Worm (Caenorhabditis elegans) whole organism, L2 larva: ENCODE results near the gene ptr-14.

ENCODE experiments used
- alr-1 ChIP-seq: fragments of 150-350 bp; optimal IDR thresholded peaks from 2 replicates; lab custom pipeline; 2014; ENCODE audit warnings: missing biosample characterization, missing genetic modification characterization
- ama-1 ChIP-seq: fragments of 150-350 bp; optimal IDR thresholded peaks from 2 replicates; lab custom pipeline; 2018; ENCODE audit warnings: inconsistent platforms
- elt-1 ChIP-seq: fragments of 150-350 bp; optimal IDR thresholded peaks from 2 replicates; lab custom pipeline; 2014; ENCODE audit warnings: missing biosample characterization, missing genetic modification characterization
- lin-11 ChIP-seq: fragments of 150-350 bp; sonication (generic microtip); optimal IDR thresholded peaks from 2 replicates; lab custom pipeline; 2014; ENCODE audit warnings: missing biosample characterization, missing genetic modification characterization, inconsistent platforms, mixed read lengths
- lsy-2 ChIP-seq, 2 experiments: fragments of 150-350 bp in 1 of 2; sonication (generic microtip) in 1 of 2; optimal IDR thresholded peaks; 2 replicates each; lab custom pipeline; 2014 to 2017; ENCODE audit warnings: missing biosample characterization in 2 of 2, missing genetic modification characterization in 2 of 2
- skn-1 ChIP-seq: sonication (generic microtip); optimal IDR thresholded peaks from 2 replicates; lab custom pipeline; 2017; ENCODE audit warnings: missing biosample characterization, missing genetic modification characterization
- sma-9 ChIP-seq, 2 experiments: fragments of 150-350 bp in 1 of 2; sonication (generic microtip) in 1 of 2; optimal IDR thresholded peaks; 2 replicates each; lab custom pipeline; 2014 to 2016; ENCODE audit warnings: missing genetic modification characterization in 2 of 2, mild to moderate bottlenecking in 1 of 2, missing biosample characterization in 1 of 2, missing compliant biosample characterization in 1 of 2, missing genetic modification reagents in 1 of 2, moderate library complexity in 1 of 2
- unc-39 ChIP-seq: fragments of 150-350 bp; optimal IDR thresholded peaks from 2 replicates; lab custom pipeline; 2014; ENCODE audit warnings: missing biosample characterization, missing genetic modification characterization
- unc-55 ChIP-seq: fragments of 150-350 bp; sonication (generic microtip); optimal IDR thresholded peaks from 3 replicates; lab custom pipeline; 2014; ENCODE audit warnings: missing biosample characterization, missing genetic modification reagents, missing genetic modification characterization

DNA sequence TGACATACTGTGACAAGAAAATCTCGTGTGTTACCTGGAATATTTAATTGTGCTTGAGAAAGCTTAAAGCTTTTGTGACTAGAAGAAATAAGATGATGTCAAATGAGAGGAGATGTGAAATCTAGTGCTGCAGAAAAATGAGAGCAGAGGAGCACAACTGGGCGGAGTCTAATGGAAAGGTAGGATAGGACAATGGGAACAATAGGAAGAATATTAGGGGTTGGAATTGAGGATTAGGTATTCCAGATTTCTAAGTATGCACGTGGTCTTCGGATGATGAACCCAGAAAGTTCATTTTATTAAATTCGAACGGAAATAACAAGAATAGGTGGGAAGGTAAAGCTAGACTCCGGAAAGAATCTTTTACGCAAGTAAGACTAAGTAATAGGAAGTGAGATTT is 21.7 kb upstream of the ptr-14 start, which contains the start of gene C43F9.7:
- TF ChIP-seq unc-55 (no peak), ama-1 (no peak), alr-1 (no peak), elt-1 (tag; lab: Kevin White, UChicago) (no peak), sma-9 (GFP tag; optimal IDR thresholded peaks at IDR 0.05; lab: Kevin White, UChicago) (no peak), sma-9 (tag; optimal IDR thresholded peaks at IDR 0.05; lab: Kevin White, UChicago) (no peak), unc-39 (tag; lab: Kevin White, UChicago) (no peak), skn-1 (tag; lab: Kevin White, UChicago) (no peak), lin-11 (tag; lab: Kevin White, UChicago) (no peak), lsy-2 (tag; optimal IDR thresholded peaks at IDR 0.05; lab: Kevin White, UChicago) (no peak)
